Fruit fly (Drosophila melanogaster): ENCODE data around the gene CG43783.

CG43783 gene

DNA sequence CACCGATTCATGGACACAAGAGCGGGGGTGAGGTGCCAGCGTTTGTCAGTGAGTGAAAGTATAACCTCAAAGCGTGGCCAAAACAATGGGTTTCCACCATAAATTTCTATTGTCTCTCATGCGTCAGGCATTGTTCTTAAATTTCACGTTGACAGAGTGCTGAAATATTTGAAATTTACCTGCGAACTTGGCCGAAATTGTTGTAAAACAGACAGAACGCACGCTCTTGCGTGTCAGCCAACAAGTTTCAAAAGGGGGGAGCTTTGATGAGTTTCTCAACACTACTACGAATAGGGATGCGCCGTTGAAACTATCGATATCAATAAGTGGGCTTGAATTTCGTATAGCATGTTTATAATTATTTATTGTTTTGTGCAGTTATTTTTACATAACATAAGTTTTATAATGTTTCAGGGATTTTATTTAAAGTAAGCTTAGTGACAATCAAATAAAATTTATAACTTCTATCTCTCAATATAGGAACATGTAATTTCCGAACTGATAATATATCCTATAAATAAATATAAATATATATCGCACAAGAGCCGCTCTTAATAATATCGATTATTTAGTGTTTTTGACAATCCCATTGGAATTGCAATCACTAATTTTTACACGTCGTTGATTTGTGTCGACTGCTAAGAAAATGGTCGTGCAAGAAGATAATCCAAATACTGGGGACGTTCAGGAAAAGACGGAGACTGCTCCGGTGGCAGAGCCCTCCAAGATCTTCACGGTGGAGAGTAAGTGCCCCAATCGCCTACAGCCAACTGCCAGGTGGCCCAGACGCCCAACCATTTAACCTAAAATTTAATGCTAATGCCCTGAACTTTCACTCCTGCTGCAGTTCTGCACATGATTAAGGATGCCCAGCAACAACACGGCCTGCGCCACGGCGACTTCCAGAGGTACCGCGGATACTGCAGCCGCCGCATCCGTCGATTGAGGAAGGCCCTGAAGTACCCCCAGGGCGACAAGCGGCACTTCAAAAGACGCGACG, 20.7 kb upstream of the CG43783 start, which contains the start of the genes pix and Srp68 (continued):
- TF ChIP-seq stwl (tag; optimal IDR thresholded peaks at IDR 0.05) (peak; percentile 54), CG6765 (GFP tag; optimal IDR thresholded peaks at IDR 0.05) (peak; percentile 71), sna (GFP tag; IDR thresholded peaks at IDR 0.05; ENCODE audit: partially characterized antibody) (peak; percentile 75), CG10431 (GFP tag; optimal IDR thresholded peaks at IDR 0.05) (peak; percentile 43), rib (GFP tag; IDR thresholded peaks at IDR 0.05) (no peak), fd96Cb (tag; optimal IDR thresholded peaks at IDR 0.05) (peak; percentile 47), CG1233 (GFP tag; optimal IDR thresholded peaks at IDR 0.05) (peak; percentile 65), pho (GFP tag; optimal IDR thresholded peaks at IDR 0.05) (peak; percentile 54), CG13424 (tag; optimal IDR thresholded peaks at IDR 0.05) (peak; percentile 75), CG3163 (GFP tag; optimal IDR thresholded peaks at IDR 0.05) (peak; percentile 11), disco-r (GFP tag; optimal IDR thresholded peaks at IDR 0.05) (peak; percentile 7), az2 (GFP tag; optimal IDR thresholded peaks at IDR 0.05) (peak; percentile 48), CG7786 (GFP tag; optimal IDR thresholded peaks at IDR 0.05) (peak; percentile 43), tio (GFP tag; optimal IDR thresholded peaks at IDR 0.05) (no peak), CG10366 (GFP tag; IDR thresholded peaks at IDR 0.05) (peak; percentile 37; the same call in 1 of the 2 replicates), CG31365 (tag; optimal IDR thresholded peaks at IDR 0.05) (no peak), nom (GFP tag; optimal IDR thresholded peaks at IDR 0.05) (peak; percentile 15), Xrp1 (GFP tag; IDR thresholded peaks at IDR 0.05) (peak; percentile 59; the same call in 1 of the 2 replicates), Dp (GFP tag; optimal IDR thresholded peaks at IDR 0.05) (peak; percentile 23), Atf6 (GFP tag; IDR thresholded peaks at IDR 0.05) (no peak), CG5953 (GFP tag; IDR thresholded peaks at IDR 0.05) (no peak), Sry-β (GFP tag; optimal IDR thresholded peaks at IDR 0.05) (peak; percentile 76), slou (GFP tag; optimal IDR thresholded peaks at IDR 0.05) (peak; percentile 57), Chrac-16 (GFP tag; optimal IDR thresholded peaks at IDR 0.05) (peak; percentile 75), NK7.1 (GFP tag; optimal IDR thresholded peaks at IDR 0.05) (no peak), fd3F (GFP tag; optimal IDR thresholded peaks at IDR 0.05) (peak; percentile 43), CG4820 (GFP tag; optimal IDR thresholded peaks at IDR 0.05) (peak; percentile 37), vfl (GFP tag; optimal IDR thresholded peaks at IDR 0.05) (peak; percentile 13), CG1603 (tag; optimal IDR thresholded peaks at IDR 0.05) (no peak), pb (GFP tag; optimal IDR thresholded peaks at IDR 0.05) (no peak), CG17568 (GFP tag; optimal IDR thresholded peaks at IDR 0.05) (no peak), sisA (GFP tag; IDR thresholded peaks at IDR 0.05) (peak; percentile 26; the same call in 1 of the 2 replicates), NfI (GFP tag; optimal IDR thresholded peaks at IDR 0.05) (peak; percentile 68), jumu (GFP tag; optimal IDR thresholded peaks at IDR 0.05) (peak; percentile 16), CG18476 (GFP tag; optimal IDR thresholded peaks at IDR 0.05) (peak; percentile 40), CG10979 (tag; optimal IDR thresholded peaks at IDR 0.05) (peak; percentile 42), CG12391 (tag; optimal IDR thresholded peaks at IDR 0.05) (peak; percentile 83), CG16813 (GFP tag; IDR thresholded peaks at IDR 0.05; ENCODE audit: partially characterized antibody) (peak; percentile 88), mld (GFP tag; IDR thresholded peaks at IDR 0.05; ENCODE audit: partially characterized antibody) (peak; percentile 54; the same call in 1 of the 3 replicates), CG9437 (GFP tag; optimal IDR thresholded peaks at IDR 0.05) (peak; percentile 62), nerfin-2 (GFP tag; IDR thresholded peaks at IDR 0.05; ENCODE audit: partially characterized antibody) (peak; percentile 45; the same call in 1 of the 2 replicates), CG8290 (GFP tag; optimal IDR thresholded peaks at IDR 0.05) (peak; percentile 53), CG8290 (tag; optimal IDR thresholded peaks at IDR 0.05) (peak in 1 of 2 experiments; percentile 39), Rfx (GFP tag; IDR thresholded peaks at IDR 0.05) (peak; percentile 65), pzg (GFP tag; optimal IDR thresholded peaks at IDR 0.05) (peak; percentile 45), cwo (GFP tag; optimal IDR thresholded peaks at IDR 0.05) (no peak), BtbVII (GFP tag; optimal IDR thresholded peaks at IDR 0.05) (no peak)

Measured in whole organism, embryonic.